Fruit fly (Drosophila melanogaster): ENCODE results near the gene Nepl15.
A peak's percentile ranks its signal among the peaks of the same experiment; 100 is the strongest.

The Nepl15 gene

dm6 chr3R:22766072-22766471 lies at the start of gene Nepl15:
Gene Nepl15, minus strand, starts transcription at chr3R:22766172.
- no peak for TF ChIP-seq CG17801 (GFP tag; optimal IDR thresholded peaks at IDR 0.05; ENCODE audit: partially characterized antibody)

dm6 chr3R:22810277-22810676 lies 44.3 kb upstream of the Nepl15 start:
- TF ChIP-seq CG17801 (GFP tag; optimal IDR thresholded peaks at IDR 0.05; ENCODE audit: partially characterized antibody): no peak

dm6 chr3R:22807132-22807531 lies 41.2 kb upstream of the Nepl15 start:
- TF ChIP-seq CG17801 (GFP tag; optimal IDR thresholded peaks at IDR 0.05; ENCODE audit: partially characterized antibody): no peak

dm6 chr3R:22803655-22804341 lies 37.8 kb upstream of the Nepl15 start, which contains the start of gene CG7031:
Gene CG7031, plus strand, starts transcription at chr3R:22804291.
- no peak for TF ChIP-seq CG17801 (GFP tag; optimal IDR thresholded peaks at IDR 0.05; ENCODE audit: partially characterized antibody)

- TF ChIP-seq CG17801 (GFP tag; optimal IDR thresholded peaks at IDR 0.05; ENCODE audit: partially characterized antibody): no peak
Observed at dm6 chr3R:22793953-22794352, 28.0 kb upstream of the Nepl15 start.

dm6 chr3R:22789106-22789505 lies 23.1 kb upstream of the Nepl15 start:
- no peak for TF ChIP-seq CG17801 (GFP tag; optimal IDR thresholded peaks at IDR 0.05; ENCODE audit: partially characterized antibody)

- no peak for TF ChIP-seq CG17801 (GFP tag; optimal IDR thresholded peaks at IDR 0.05; ENCODE audit: partially characterized antibody)
Observed at dm6 chr3R:22784674-22785316, 18.8 kb upstream of the Nepl15 start.

dm6 chr3R:22781412-22781811 lies 15.4 kb upstream of the Nepl15 start:
- TF ChIP-seq CG17801 (GFP tag; optimal IDR thresholded peaks at IDR 0.05; ENCODE audit: partially characterized antibody): peak; percentile 75

- TF ChIP-seq CG17801 (GFP tag; optimal IDR thresholded peaks at IDR 0.05; ENCODE audit: partially characterized antibody): no peak
Observed at dm6 chr3R:22780135-22780534, 14.2 kb upstream of the Nepl15 start.

dm6 chr3R:22776457-22776856 lies 10.5 kb upstream of the Nepl15 start:
- no peak for TF ChIP-seq CG17801 (GFP tag; optimal IDR thresholded peaks at IDR 0.05; ENCODE audit: partially characterized antibody)

dm6 chr3R:22771670-22772069 lies 5.7 kb upstream of the Nepl15 start, which contains the start of gene CG43095:
Gene CG43095, minus strand, starts transcription at chr3R:22771770.
- no peak for TF ChIP-seq CG17801 (GFP tag; optimal IDR thresholded peaks at IDR 0.05; ENCODE audit: partially characterized antibody)

dm6 chr3R:22770887-22771286 lies 4.9 kb upstream of the Nepl15 start, which contains the start of gene CG43094:
Gene CG43094, minus strand, starts transcription at chr3R:22770987.
- TF ChIP-seq CG17801 (GFP tag; optimal IDR thresholded peaks at IDR 0.05; ENCODE audit: partially characterized antibody): no peak

- TF ChIP-seq CG17801 (GFP tag; optimal IDR thresholded peaks at IDR 0.05; ENCODE audit: partially characterized antibody): no peak
Observed at dm6 chr3R:22770207-22770606, 4.2 kb upstream of the Nepl15 start, which contains the start of gene CG43093. Gene CG43093, minus strand, starts transcription at chr3R:22770307.

dm6 chr3R:22769567-22769966 lies 3.6 kb upstream of the Nepl15 start, which contains the start of gene CG43092:
Gene CG43092, minus strand, starts transcription at chr3R:22769667.
- no peak for TF ChIP-seq CG17801 (GFP tag; optimal IDR thresholded peaks at IDR 0.05; ENCODE audit: partially characterized antibody)

dm6 chr3R:22768633-22769032 lies 2.7 kb upstream of the Nepl15 start, which contains the start of gene CG43091:
Gene CG43091, minus strand, starts transcription at chr3R:22768733.
- no peak for TF ChIP-seq CG17801 (GFP tag; optimal IDR thresholded peaks at IDR 0.05; ENCODE audit: partially characterized antibody)

dm6 chr3R:22767599-22767998 lies 1.6 kb upstream of the Nepl15 start, which contains the start of gene CG13841:
Gene CG13841, minus strand, starts transcription at chr3R:22767699.
- no peak for TF ChIP-seq CG17801 (GFP tag; optimal IDR thresholded peaks at IDR 0.05; ENCODE audit: partially characterized antibody)

All from ovary, adult (tissue).